Fruit fly (Drosophila melanogaster): ENCODE measurements around the gene ATPsynE.

DNA sequence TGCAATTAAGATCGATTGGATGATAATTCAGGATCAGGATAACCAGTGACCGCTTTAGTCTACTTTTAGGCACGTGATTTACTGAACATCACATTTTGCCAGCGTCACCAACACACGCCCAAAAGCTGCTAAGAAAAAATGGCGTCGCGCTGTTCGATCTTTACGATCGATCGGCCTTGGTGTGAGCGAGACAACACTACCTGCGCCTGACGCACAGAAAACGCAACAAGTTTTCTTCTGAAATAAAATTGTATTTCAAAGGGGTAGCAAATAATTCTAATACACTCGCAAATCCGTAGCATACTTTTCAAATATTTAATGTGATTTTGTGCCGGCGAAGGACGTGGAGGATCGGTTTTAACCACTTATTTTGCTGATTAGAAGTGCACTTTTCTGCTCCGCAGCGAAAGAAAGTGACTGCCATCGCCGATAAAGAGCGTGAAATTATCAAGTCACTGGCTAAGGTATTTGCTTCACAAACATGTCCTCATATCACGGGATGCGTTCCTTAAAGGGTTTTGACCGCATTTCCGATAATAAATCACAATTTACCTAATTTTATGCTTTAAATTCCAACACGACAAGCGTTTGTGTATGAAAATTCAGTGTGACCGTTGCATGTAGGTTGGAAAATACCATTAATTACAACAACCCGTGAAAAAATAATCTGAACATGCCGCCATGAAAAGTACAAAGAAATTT is 18.6 kb upstream of the ATPsynE start:
- TF ChIP-seq CG9948 (tag; optimal IDR thresholded peaks at IDR 0.05): no peak
- no peak for TF ChIP-seq CG17806 (tag; optimal IDR thresholded peaks at IDR 0.05)
- no peak for TF ChIP-seq rn (GFP tag; IDR thresholded peaks at IDR 0.05)
- no peak for TF ChIP-seq CG13204 (GFP tag; optimal IDR thresholded peaks at IDR 0.05)
- no peak for TF ChIP-seq CG32121 (GFP tag; IDR thresholded peaks at IDR 0.05)
- TF ChIP-seq Pif1B (GFP tag; optimal IDR thresholded peaks at IDR 0.05): no peak
- no peak for TF ChIP-seq CG8301 (tag; optimal IDR thresholded peaks at IDR 0.05)
- TF ChIP-seq CG10348 (GFP tag; IDR thresholded peaks at IDR 0.05): no peak
- TF ChIP-seq Ets98B (GFP tag; IDR thresholded peaks at IDR 0.05): 0 out of 2 replicates have a peak, but pooled peaks have one; percentile 6
- TF ChIP-seq EcR (GFP tag; optimal IDR thresholded peaks at IDR 0.05): no peak

Data from whole organism, pupa.